Fruit fly (Drosophila melanogaster) whole organism, wandering third instar larva: ENCODE data around the gene fz3.

ENCODE experiments used
- Abd-B ChIP-seq: fragments of >200 bp; optimal IDR thresholded peaks from 2 replicates; lab custom pipeline; 2017; ENCODE audit warnings: missing biosample characterization, missing genetic modification characterization
- CG32264 ChIP-seq: fragments of 200-800 bp; sonication (Bioruptor generic); optimal IDR thresholded peaks from 2 replicates; lab custom pipeline; 2016; ENCODE audit warnings: missing biosample characterization, missing genetic modification characterization
- CG9705 ChIP-seq: fragments of 200-800 bp; sonication (Bioruptor generic); optimal IDR thresholded peaks from 2 replicates; lab custom pipeline; 2018; ENCODE audit warnings: missing biosample characterization, mild to moderate bottlenecking, missing genetic modification characterization
- CrebA ChIP-seq: fragments of 200-800 bp; sonication (Bioruptor generic); optimal IDR thresholded peaks from 2 replicates; lab custom pipeline; 2016; ENCODE audit warnings: missing biosample characterization, mild to moderate bottlenecking, missing genetic modification characterization, borderline replicate concordance
- Dfd ChIP-seq: fragments of >200 bp; optimal IDR thresholded peaks from 2 replicates; lab custom pipeline; 2017; ENCODE audit warnings: missing biosample characterization, missing genetic modification characterization
- Dif ChIP-seq: fragments of 200-275, 200-300 bp; sonication (Bioruptor generic); optimal IDR thresholded peaks from 2 replicates; lab custom pipeline; 2018; ENCODE audit warnings: missing biosample characterization, missing genetic modification characterization; ENCODE audit not compliant: partially characterized antibody
- GATAd ChIP-seq: sonication (Bioruptor generic); optimal IDR thresholded peaks from 2 replicates; lab custom pipeline; 2016; ENCODE audit warnings: missing biosample characterization, missing genetic modification characterization
- HLH106 ChIP-seq: fragments of 200-800 bp; optimal IDR thresholded peaks from 3 replicates; lab custom pipeline; 2019; ENCODE audit warnings: missing biosample characterization, mild to moderate bottlenecking, missing genetic modification characterization, moderate library complexity
- Hnf4 ChIP-seq: fragments of 200-800 bp; sonication (Bioruptor generic); optimal IDR thresholded peaks from 2 replicates; lab custom pipeline; 2016; ENCODE audit warnings: missing biosample characterization, mild to moderate bottlenecking, missing genetic modification characterization
- Hr78 ChIP-seq: fragments of >200 bp; optimal IDR thresholded peaks from 2 replicates; lab custom pipeline; 2017; ENCODE audit warnings: missing biosample characterization, missing genetic modification characterization
- Hr83 ChIP-seq: fragments of 200-300 bp; sonication (Bioruptor generic); optimal IDR thresholded peaks from 2 replicates; lab custom pipeline; 2016; ENCODE audit warnings: missing biosample characterization, mild to moderate bottlenecking, missing genetic modification characterization, moderate library complexity; ENCODE audit not compliant: poor library complexity, severe bottlenecking
- Jra ChIP-seq: sonication (Bioruptor generic); optimal IDR thresholded peaks from 2 replicates; lab custom pipeline; 2016; ENCODE audit warnings: missing biosample characterization, missing genetic modification characterization
- Mio ChIP-seq: sonication (Bioruptor generic); optimal IDR thresholded peaks from 2 replicates; lab custom pipeline; 2016; ENCODE audit warnings: missing biosample characterization, missing genetic modification characterization
- Myc ChIP-seq: fragments of >200 bp; optimal IDR thresholded peaks from 2 replicates; lab custom pipeline; 2017
- N ChIP-seq: fragments of >200 bp; optimal IDR thresholded peaks from 2 replicates; lab custom pipeline; 2018; ENCODE audit warnings: missing biosample characterization, missing external identifiers, missing genetic modification characterization
- OdsH ChIP-seq: fragments of 200-800 bp; sonication (Bioruptor generic); optimal IDR thresholded peaks from 2 replicates; lab custom pipeline; 2016; ENCODE audit warnings: missing biosample characterization, mild to moderate bottlenecking, missing genetic modification characterization
- Rel ChIP-seq, 2 experiments: fragments of 200-800 bp; sonication (Bioruptor generic) in 1 of 2; optimal IDR thresholded peaks; 2 replicates in 1 of 2; 3 replicates in 1 of 2; lab custom pipeline; 2016 to 2019; ENCODE audit warnings: mild to moderate bottlenecking in 2 of 2, missing biosample characterization in 2 of 2, missing genetic modification characterization in 2 of 2, moderate library complexity in 1 of 2
- Sp1 ChIP-seq: fragments of 200-800 bp; sonication (Bioruptor generic); optimal IDR thresholded peaks from 3 replicates; lab custom pipeline; 2019; ENCODE audit warnings: missing biosample characterization, mild to moderate bottlenecking, missing genetic modification characterization, moderate library complexity
- Vsx2 ChIP-seq: fragments of 200-300, 225-300 bp; sonication (Bioruptor generic); optimal IDR thresholded peaks from 2 replicates; lab custom pipeline; 2018; ENCODE audit warnings: missing biosample characterization, missing genetic modification characterization; ENCODE audit not compliant: partially characterized antibody
- br ChIP-seq: fragments of 200-800 bp; sonication (Bioruptor generic); optimal IDR thresholded peaks from 2 replicates; lab custom pipeline; 2016; ENCODE audit warnings: missing biosample characterization, missing genetic modification characterization
- brk ChIP-seq: fragments of 200-800 bp; sonication (Bioruptor generic); optimal IDR thresholded peaks from 2 replicates; lab custom pipeline; 2016; ENCODE audit warnings: missing biosample characterization, mild to moderate bottlenecking, missing genetic modification characterization
- dl ChIP-seq, 2 experiments: fragments of 175-275, 200-275 bp in 1 of 2; fragments of 200-275 bp in 1 of 2; sonication (Bioruptor generic); optimal IDR thresholded peaks; lab custom pipeline; 2018; ENCODE audit warnings: mild to moderate bottlenecking in 2 of 2, missing biosample characterization in 2 of 2, missing genetic modification characterization in 2 of 2, moderate library complexity in 2 of 2; ENCODE audit not compliant: partially characterized antibody in 2 of 2, insufficient read depth in 1 of 2
- dmrt93B ChIP-seq: fragments of 200-800 bp; sonication (Bioruptor generic); optimal IDR thresholded peaks from 2 replicates; lab custom pipeline; 2018; ENCODE audit warnings: missing biosample characterization, mild to moderate bottlenecking, missing genetic modification characterization
- dsf ChIP-seq: sonication (Bioruptor generic); optimal IDR thresholded peaks from 2 replicates; lab custom pipeline; 2016; ENCODE audit warnings: missing biosample characterization, missing genetic modification characterization, borderline replicate concordance
- ey ChIP-seq: fragments of 200-800 bp; sonication (Bioruptor generic); optimal IDR thresholded peaks from 2 replicates; lab custom pipeline; 2016; ENCODE audit warnings: missing biosample characterization, missing genetic modification characterization
- foxo ChIP-seq, 2 experiments: fragments of 200-800 bp; sonication (Bioruptor generic); optimal IDR thresholded peaks; 2 replicates in 1 of 2; 3 replicates in 1 of 2; lab custom pipeline; 2016 to 2017; ENCODE audit warnings: missing biosample characterization in 2 of 2, missing genetic modification characterization in 2 of 2
- fru ChIP-seq: fragments of 200-800 bp; sonication (Bioruptor generic); optimal IDR thresholded peaks from 3 replicates; lab custom pipeline; 2016; ENCODE audit warnings: missing biosample characterization, mild to moderate bottlenecking, missing genetic modification characterization
- h ChIP-seq: fragments of 200-800 bp; sonication (Bioruptor generic); optimal IDR thresholded peaks from 3 replicates; lab custom pipeline; 2016; ENCODE audit warnings: missing biosample characterization, mild to moderate bottlenecking, missing genetic modification characterization
- jim ChIP-seq: fragments of 175-275, 200-325 bp; sonication (Bioruptor generic); optimal IDR thresholded peaks from 2 replicates; lab custom pipeline; 2016; ENCODE audit warnings: missing biosample characterization, mild to moderate bottlenecking, missing genetic modification characterization
- lola ChIP-seq: fragments of >200 bp; optimal IDR thresholded peaks from 2 replicates; lab custom pipeline; 2017; ENCODE audit warnings: missing biosample characterization, missing genetic modification characterization
- pan ChIP-seq: fragments of >200 bp; optimal IDR thresholded peaks from 2 replicates; lab custom pipeline; 2017
- psq ChIP-seq: fragments of 200-800 bp; sonication (Bioruptor generic); optimal IDR thresholded peaks from 3 replicates; lab custom pipeline; 2017; ENCODE audit warnings: missing biosample characterization, mild to moderate bottlenecking, missing genetic modification characterization, moderate library complexity
- rgr ChIP-seq: fragments of 200-800 bp; sonication (Bioruptor generic); optimal IDR thresholded peaks from 3 replicates; lab custom pipeline; 2016; ENCODE audit warnings: missing biosample characterization, mild to moderate bottlenecking, missing genetic modification characterization
- sage ChIP-seq: fragments of 200-800 bp; sonication (Bioruptor generic); optimal IDR thresholded peaks from 2 replicates; lab custom pipeline; 2016; ENCODE audit warnings: missing biosample characterization, mild to moderate bottlenecking, missing genetic modification characterization
- sv ChIP-seq: fragments of 200-800 bp; sonication (Bioruptor generic); optimal IDR thresholded peaks from 3 replicates; lab custom pipeline; 2016; ENCODE audit warnings: missing biosample characterization, missing genetic modification characterization
- tai ChIP-seq: sonication (Bioruptor generic); optimal IDR thresholded peaks from 2 replicates; lab custom pipeline; 2016; ENCODE audit warnings: missing biosample characterization, missing genetic modification characterization
- usp ChIP-seq: fragments of >200 bp; optimal IDR thresholded peaks from 2 replicates; lab custom pipeline; 2017; ENCODE audit warnings: missing biosample characterization, missing genetic modification characterization
- woc ChIP-seq: sonication (Bioruptor generic); optimal IDR thresholded peaks from 2 replicates; lab custom pipeline; 2016; ENCODE audit warnings: missing biosample characterization, mild to moderate bottlenecking, missing genetic modification characterization

Gene fz3

dm6 chrX:762047-762446, 7.7 kb upstream of the fz3 start:
- TF ChIP-seq Abd-B (GFP tag; lab: Kevin White, UChicago) (no peak), lola (no peak), rgr (GFP tag; lab: Kevin White, UChicago) (no peak), usp (GFP tag; lab: Kevin White, UChicago) (no peak), brk (GFP tag; lab: Kevin White, UChicago) (no peak), dsf (GFP tag; lab: Kevin White, UChicago) (no peak), sv (GFP tag; lab: Kevin White, UChicago) (no peak), Vsx2 (GFP tag; lab: Kevin White, UChicago) (no peak), jim (no peak), Mio (GFP tag; lab: Kevin White, UChicago) (no peak)

dm6 chrX:765039-765508, 4.7 kb upstream of the fz3 start, which contains the start of gene RpL22:
TSS of gene RpL22 (minus strand) at chrX:765130.
- TF ChIP-seq N (GFP tag; lab: Kevin White, UChicago) (no peak), foxo (GFP tag; optimal IDR thresholded peaks at IDR 0.05; lab: Kevin White, UChicago) (peak in 1 of 2 experiments; percentile 77), dl (GFP tag; optimal IDR thresholded peaks at IDR 0.05; lab: Kevin White, UChicago; ENCODE audit: insufficient read depth in 1 of 2, partially characterized antibody in 2 of 2) (no peak), CrebA (GFP tag; lab: Kevin White, UChicago) (no peak), jim (no peak), tai (GFP tag; lab: Kevin White, UChicago) (no peak), Myc (peak; percentile 80), pan (lab: Kevin White, UChicago) (no peak), brk (GFP tag; lab: Kevin White, UChicago) (no peak), dmrt93B (GFP tag; lab: Kevin White, UChicago) (peak; percentile 90), br (GFP tag; lab: Kevin White, UChicago) (peak; percentile 85), OdsH (peak; percentile 68), rgr (GFP tag; lab: Kevin White, UChicago) (peak; percentile 92), Jra (peak; percentile 63), lola (no peak), fru (GFP tag; lab: Kevin White, UChicago) (peak; percentile 81), Abd-B (GFP tag; lab: Kevin White, UChicago) (no peak), Dfd (GFP tag; lab: Kevin White, UChicago) (no peak), dsf (GFP tag; lab: Kevin White, UChicago) (no peak), sv (GFP tag; lab: Kevin White, UChicago) (peak; percentile 69), HLH106 (tag; lab: Kevin White, UChicago) (peak; percentile 69), Rel (GFP tag; optimal IDR thresholded peaks at IDR 0.05; lab: Kevin White, UChicago) (no peak), Rel (tag; optimal IDR thresholded peaks at IDR 0.05; lab: Kevin White, UChicago) (peak; percentile 61), woc (GFP tag; lab: Kevin White, UChicago) (no peak), h (GFP tag; lab: Kevin White, UChicago) (peak; percentile 86), Sp1 (peak; percentile 87), psq (no peak), Vsx2 (GFP tag; lab: Kevin White, UChicago) (no peak), ey (GFP tag; lab: Kevin White, UChicago) (peak; percentile 53), usp (GFP tag; lab: Kevin White, UChicago) (no peak), GATAd (GFP tag; lab: Kevin White, UChicago) (no peak), Hr83 (peak; percentile 90), sage (GFP tag; lab: Kevin White, UChicago) (no peak), Hnf4 (GFP tag; lab: Kevin White, UChicago) (peak; percentile 70), Mio (GFP tag; lab: Kevin White, UChicago) (no peak), CG9705 (GFP tag; lab: Kevin White, UChicago) (peak; percentile 77), Hr78 (GFP tag; lab: Kevin White, UChicago) (no peak), CG32264 (GFP tag; lab: Kevin White, UChicago) (no peak), Dif (GFP tag; lab: Kevin White, UChicago) (peak; percentile 12)
- TF ChIP-seq, all 38 proteins: peak for 18
